Worm (Caenorhabditis elegans) whole organism, early embryonic: ENCODE results near the gene R102.6.

Experiments used
- hmbx-1 ChIP-seq: sonication (generic microtip); optimal IDR thresholded peaks from 2 replicates; lab custom pipeline; 2016; ENCODE audit warnings: mild to moderate bottlenecking, missing genetic modification characterization, missing compliant biosample characterization
- tbx-11 ChIP-seq: fragments of 200-800 bp; sonication (Bioruptor generic); IDR thresholded peaks from 2 replicates; pipeline ENCODE4 v1.3.6; 2022; ENCODE audit warnings: missing genetic modification characterization, missing compliant biosample characterization
- tbx-37 ChIP-seq: fragments of 200-800 bp; sonication (Bioruptor generic); conservative IDR thresholded peaks from 2 replicates; pipeline ENCODE4 v1.3.6; 2022; ENCODE audit warnings: missing genetic modification reagents, missing genetic modification characterization, missing compliant biosample characterization

ce11 chrIV:10690139-10690538 lies 15.9 kb downstream of the R102.6 start, which contains the start of gene R102.8:
- TF ChIP-seq tbx-37 (no peak), hmbx-1 (tag; lab: Kevin White, UChicago) (no peak), tbx-11 (GFP tag; lab: Robert Waterston, UW) (no peak)
